Worm (Caenorhabditis elegans): ENCODE results near the gene exos-7.

The exos-7 gene

DNA sequence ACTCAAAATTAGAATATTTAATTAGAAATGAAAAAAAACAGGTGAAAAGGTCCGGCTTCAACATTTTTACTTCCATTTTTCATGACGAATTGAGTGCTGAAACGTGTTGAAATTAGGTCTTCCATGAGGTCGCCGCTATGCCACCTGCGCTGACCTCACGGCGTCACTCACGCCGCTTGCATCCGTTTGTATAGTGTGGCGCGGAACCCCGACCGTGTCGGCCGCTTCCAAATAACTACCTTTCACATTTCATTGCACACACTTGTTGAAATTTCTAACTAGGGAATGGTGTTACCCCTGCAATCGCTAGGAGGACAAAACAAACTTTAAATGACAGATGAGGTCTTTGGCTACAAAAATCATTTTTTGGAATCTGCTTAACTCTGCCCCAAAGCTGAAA, 35.2 kb upstream of the exos-7 start:
- TF ChIP-seq nhr-41 (GFP tag; IDR thresholded peaks at IDR 0.05), result peak; percentile 33; the same call in 1 of the 2 replicates
- TF ChIP-seq php-3 (GFP tag; IDR thresholded peaks at IDR 0.05), result 0 out of 2 replicates have a peak, but pooled peaks have one; percentile 56
- TF ChIP-seq snpc-4 (tag; optimal IDR thresholded peaks at IDR 0.05), result peak; percentile 64
- peak; percentile 7; the same call in 1 of the 2 replicates for TF ChIP-seq Y105C5A.15 (GFP tag; IDR thresholded peaks at IDR 0.05)

DNA sequence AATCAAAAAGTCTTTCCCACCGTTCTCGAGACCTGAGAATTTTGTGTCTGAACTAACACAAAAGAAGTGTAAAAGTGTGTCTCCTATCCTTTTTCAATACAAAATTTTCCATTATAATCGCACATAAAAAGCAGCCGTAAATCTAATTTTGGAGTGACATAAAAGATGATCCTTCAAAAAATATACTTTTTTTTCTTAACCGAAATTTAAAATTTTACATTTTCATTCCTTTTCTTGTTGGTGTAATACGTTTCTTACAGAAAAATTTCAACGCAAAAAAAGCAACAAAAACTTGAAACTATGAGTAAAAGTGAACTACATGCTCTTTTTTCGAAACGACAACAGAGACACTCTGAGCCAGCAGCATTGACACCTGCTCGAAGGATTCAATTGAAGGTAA, 31.6 kb upstream of the exos-7 start, which contains the start of gene Y44A6D.6:
Gene Y44A6D.6, plus strand, starts transcription at position 301 of the 400 bp plus-strand sequence.
- TF ChIP-seq F49E8.2 (tag; optimal IDR thresholded peaks at IDR 0.05; ENCODE audit: borderline replicate concordance), result no peak
- TF ChIP-seq T26A8.4 (GFP tag; IDR thresholded peaks at IDR 0.05), result no peak
- TF ChIP-seq lin-13 (GFP tag; optimal IDR thresholded peaks at IDR 0.05), result no peak
- no peak for TF ChIP-seq mxl-3 (GFP tag; optimal IDR thresholded peaks at IDR 0.05)
- TF ChIP-seq nhr-41 (GFP tag; IDR thresholded peaks at IDR 0.05), result no peak
- TF ChIP-seq unc-130 (GFP tag; optimal IDR thresholded peaks at IDR 0.05), result no peak
- no peak for TF ChIP-seq mep-1 (tag; optimal IDR thresholded peaks at IDR 0.05)
- TF ChIP-seq set-16 (GFP tag; IDR thresholded peaks at IDR 0.05), result no peak
- TF ChIP-seq spr-1 (tag; optimal IDR thresholded peaks at IDR 0.05), result no peak
- TF ChIP-seq pqm-1 (tag; optimal IDR thresholded peaks at IDR 0.05), result no peak
- TF ChIP-seq ceh-62 (tag; optimal IDR thresholded peaks at IDR 0.05), result no peak
- TF ChIP-seq daf-19 (GFP tag; conservative IDR thresholded peaks at IDR 0.05), result no peak

- no peak for TF ChIP-seq nhr-48 (tag; optimal IDR thresholded peaks at IDR 0.05)
- TF ChIP-seq unc-62 (GFP tag; optimal IDR thresholded peaks at IDR 0.05 in 1 of 2), result peak in 1 of 2 experiments; percentile 92
- TF ChIP-seq unc-62 (tag; optimal IDR thresholded peaks at IDR 0.05), result no peak
Observed at ce11 chrV:20813646-20814045, 25.0 kb upstream of the exos-7 start.

- TF ChIP-seq F44E2.7 (GFP tag; IDR thresholded peaks at IDR 0.05) (no peak), ceh-62 (tag; optimal IDR thresholded peaks at IDR 0.05) (no peak), mdl-1 (tag; optimal IDR thresholded peaks at IDR 0.05) (no peak), ZK337.2 (GFP tag; IDR thresholded peaks at IDR 0.05) (no peak), lin-38 (GFP tag; IDR thresholded peaks at IDR 0.05) (no peak), dpl-1 (GFP tag; optimal IDR thresholded peaks at IDR 0.05) (no peak), daf-8 (GFP tag; IDR thresholded peaks at IDR 0.05) (no peak)
Observed at ce11 chrV:20814424-20814823, 24.2 kb upstream of the exos-7 start, which contains the start of gene Y44A6D.7. Gene Y44A6D.7, plus strand, starts transcription at chrV:20814724.

DNA sequence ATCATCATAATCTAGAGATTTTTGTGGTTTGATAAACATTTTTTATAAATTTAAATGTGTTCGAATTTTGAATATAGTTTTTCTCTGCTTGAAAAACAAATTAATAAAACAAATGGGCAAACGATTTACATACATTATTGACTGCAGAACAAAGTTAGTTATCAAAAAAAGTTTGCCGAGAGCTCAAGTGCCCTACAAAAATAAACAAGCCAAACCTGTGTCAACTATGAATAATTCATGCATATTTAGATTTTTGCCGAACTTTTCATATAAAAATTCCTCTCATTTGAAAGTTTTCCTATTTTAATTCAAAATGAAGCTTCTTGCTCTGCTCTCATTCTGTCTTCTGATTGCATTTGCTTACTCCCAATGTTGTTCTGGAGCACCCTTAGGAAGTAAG, 22.8 kb upstream of the exos-7 start, which contains the start of gene sshk-1:
Gene sshk-1, plus strand, starts transcription at position 301 of the 400 bp plus-strand sequence.
- TF ChIP-seq mes-2 (tag; optimal IDR thresholded peaks at IDR 0.05; ENCODE audit: poor library complexity, severe bottlenecking), result no peak

DNA sequence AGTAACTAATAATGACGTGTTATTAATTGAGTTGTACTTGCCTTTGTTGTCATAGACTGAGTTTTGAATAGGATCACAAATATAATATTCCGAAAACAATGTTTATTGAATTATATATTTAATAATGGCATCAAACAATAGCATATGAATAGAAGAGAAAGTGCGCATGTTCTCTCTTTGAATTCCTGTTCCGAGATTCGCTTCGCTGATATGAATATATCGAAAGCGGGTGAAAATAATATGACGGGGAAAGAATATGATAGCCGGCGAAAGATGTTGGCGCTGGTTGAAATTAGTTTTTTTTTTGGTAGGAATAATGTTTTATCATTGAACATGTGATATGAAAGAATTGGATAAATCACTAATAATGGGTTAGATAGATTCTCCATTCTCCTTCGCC, 18.6 kb upstream of the exos-7 start, which contains the start of gene T03D8.6:
Gene T03D8.6, minus strand, starts transcription at position 298 of the 400 bp plus-strand sequence.
- TF ChIP-seq hlh-11 (tag; optimal IDR thresholded peaks at IDR 0.05) (no peak), nhr-28 (tag; optimal IDR thresholded peaks at IDR 0.05) (peak; percentile 17), lin-13 (GFP tag; optimal IDR thresholded peaks at IDR 0.05) (no peak), ceh-20 (GFP tag; IDR thresholded peaks at IDR 0.05) (no peak)

DNA sequence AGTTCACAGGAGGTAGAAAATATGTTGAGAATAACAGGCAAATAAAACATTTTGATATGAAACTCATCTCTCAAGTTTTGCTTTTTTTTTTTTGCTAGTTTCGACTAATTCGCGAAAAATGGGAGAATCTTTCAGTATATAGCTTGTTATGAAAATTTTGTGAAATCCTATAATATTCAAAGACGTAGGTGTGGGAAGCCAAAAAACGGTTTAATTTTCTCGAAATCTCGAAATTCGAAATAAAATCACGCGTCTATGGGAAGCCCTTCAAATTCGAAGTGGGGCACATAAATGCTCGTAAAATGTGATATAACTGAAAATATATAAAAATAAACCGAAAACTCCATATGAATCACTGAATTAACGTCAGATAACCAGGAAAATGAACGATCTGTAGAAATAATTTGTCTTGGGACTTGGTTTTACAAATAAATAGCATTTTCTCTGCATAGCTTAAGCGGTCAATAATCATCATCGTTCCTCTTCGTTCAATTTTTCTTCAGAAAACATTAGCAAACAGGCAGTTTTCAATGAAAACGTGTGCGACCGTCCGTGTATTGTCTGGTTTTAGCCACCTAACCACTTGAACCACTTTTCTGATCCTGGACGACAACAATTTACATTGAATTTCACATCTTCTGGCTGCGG, 13.6 kb upstream of the exos-7 start, which contains the start of the genes gcy-22 and grl-14:
Gene gcy-22, minus strand, starts transcription at position 101 of the 648 bp plus-strand sequence.
Gene grl-14, plus strand, starts transcription at position 598 of the 648 bp plus-strand sequence.
- no peak for TF ChIP-seq hlh-30 (tag; optimal IDR thresholded peaks at IDR 0.05; ENCODE audit: insufficient read depth)

All from whole organism, L4 larva.